Worm (Caenorhabditis elegans) whole organism, young adult: ENCODE measurements around the gene str-204.

ENCODE experiments used
- B0261.1 ChIP-seq: sonication (generic microtip); optimal IDR thresholded peaks from 2 replicates; lab custom pipeline; 2016; ENCODE audit warnings: mild to moderate bottlenecking, missing genetic modification characterization, moderate library complexity, missing compliant biosample characterization
- F23B12.7 ChIP-seq: sonication (generic microtip); optimal IDR thresholded peaks from 2 replicates; lab custom pipeline; 2017; ENCODE audit warnings: missing genetic modification characterization, mild to moderate bottlenecking, missing compliant biosample characterization, antibody characterized with exemption, moderate library complexity; ENCODE audit not compliant: insufficient read depth
- F33H1.4 ChIP-seq: fragments of 200-800 bp; sonication (Bioruptor generic); IDR thresholded peaks from 2 replicates; pipeline ENCODE4 v1.3.6; 2022; ENCODE audit warnings: missing genetic modification reagents, missing genetic modification characterization, missing compliant biosample characterization
- F52B5.7 ChIP-seq: sonication (generic microtip); optimal IDR thresholded peaks from 2 replicates; lab custom pipeline; 2016; ENCODE audit warnings: mild to moderate bottlenecking, missing genetic modification characterization, missing compliant biosample characterization
- F57C9.4 ChIP-seq: sonication (generic microtip); optimal IDR thresholded peaks from 2 replicates; lab custom pipeline; 2017; ENCODE audit warnings: mild to moderate bottlenecking, missing genetic modification characterization, missing compliant biosample characterization
- Y53G8AR.9 ChIP-seq: fragments of 200-800 bp; sonication (Bioruptor generic); conservative IDR thresholded peaks from 2 replicates; pipeline ENCODE4 v1.3.6; 2022; ENCODE audit warnings: missing genetic modification reagents, missing genetic modification characterization, missing compliant biosample characterization
- aptf-2 ChIP-seq: fragments of 200-800 bp; sonication (Bioruptor generic); conservative IDR thresholded peaks from 2 replicates; pipeline ENCODE4 v1.3.6; 2022; ENCODE audit warnings: missing genetic modification reagents, missing genetic modification characterization, missing compliant biosample characterization
- attf-5 ChIP-seq: fragments of 200-800 bp; sonication (Bioruptor generic); optimal IDR thresholded peaks from 2 replicates; lab custom pipeline; 2018; ENCODE audit warnings: mild to moderate bottlenecking, missing genetic modification characterization, missing compliant biosample characterization
- bed-1 ChIP-seq: fragments of 200-800 bp; sonication (Bioruptor generic); IDR thresholded peaks from 2 replicates; pipeline ENCODE4 v1.3.6; 2022; ENCODE audit warnings: missing genetic modification reagents, missing genetic modification characterization, missing compliant biosample characterization
- ccch-3 ChIP-seq: fragments of 200-800 bp; sonication (Bioruptor generic); optimal IDR thresholded peaks from 2 replicates; lab custom pipeline; 2018; ENCODE audit warnings: mild to moderate bottlenecking, missing genetic modification characterization, missing compliant biosample characterization
- ceh-27 ChIP-seq: fragments of 200-800 bp; sonication (Bioruptor generic); optimal IDR thresholded peaks from 2 replicates; lab custom pipeline; 2018; ENCODE audit warnings: mild to moderate bottlenecking, missing genetic modification characterization, moderate library complexity, missing compliant biosample characterization
- ceh-58 ChIP-seq: fragments of 200-800 bp; sonication (Bioruptor generic); IDR thresholded peaks from 2 replicates; pipeline ENCODE4 v1.3.6; 2022; ENCODE audit warnings: missing genetic modification characterization, missing compliant biosample characterization
- chd-7 ChIP-seq: sonication (generic microtip); optimal IDR thresholded peaks from 2 replicates; lab custom pipeline; 2016; ENCODE audit warnings: mild to moderate bottlenecking, missing genetic modification characterization, moderate library complexity, missing compliant biosample characterization
- dox-1 ChIP-seq: fragments of 200-800 bp; sonication (Bioruptor generic); IDR thresholded peaks from 2 replicates; pipeline ENCODE4 v1.3.6; 2022; ENCODE audit warnings: missing genetic modification reagents, missing genetic modification characterization, missing compliant biosample characterization
- efl-1 ChIP-seq: fragments of 150-350 bp; optimal IDR thresholded peaks from 2 replicates; lab custom pipeline; 2014; ENCODE audit warnings: missing biosample characterization, missing genetic modification reagents, missing genetic modification characterization
- egl-18 ChIP-seq: fragments of 200-800 bp; sonication (Bioruptor generic); IDR thresholded peaks from 2 replicates; pipeline ENCODE4 v1.3.6; 2022; ENCODE audit warnings: missing genetic modification reagents, missing genetic modification characterization, missing compliant biosample characterization
- ekl-4 ChIP-seq: fragments of 200-800 bp; sonication (Bioruptor generic); IDR thresholded peaks from 2 replicates; pipeline ENCODE4 v1.3.6; 2022; ENCODE audit warnings: missing genetic modification reagents, missing genetic modification characterization, missing compliant biosample characterization
- fkh-3 ChIP-seq: sonication (generic microtip); optimal IDR thresholded peaks from 2 replicates; lab custom pipeline; 2016; ENCODE audit warnings: mild to moderate bottlenecking, missing genetic modification characterization, missing compliant biosample characterization
- hlh-12 ChIP-seq: sonication (generic microtip); optimal IDR thresholded peaks from 2 replicates; lab custom pipeline; 2016; ENCODE audit warnings: missing genetic modification characterization, missing compliant biosample characterization
- hmg-20 ChIP-seq: fragments of 200-800 bp; sonication (Bioruptor generic); IDR thresholded peaks from 2 replicates; pipeline ENCODE4 v1.3.6; 2022; ENCODE audit warnings: missing genetic modification reagents, missing genetic modification characterization, missing compliant biosample characterization
- hrde-1 ChIP-seq: sonication (generic microtip); optimal IDR thresholded peaks from 2 replicates; lab custom pipeline; 2016; ENCODE audit warnings: missing genetic modification characterization, mild to moderate bottlenecking, missing compliant biosample characterization, moderate library complexity, missing genotype, missing genetic modification reagents, borderline replicate concordance
- let-526 ChIP-seq: fragments of 200-800 bp; sonication (Bioruptor generic); IDR thresholded peaks from 2 replicates; pipeline ENCODE4 v1.3.6; 2022; ENCODE audit warnings: missing genetic modification reagents, missing genetic modification characterization, missing compliant biosample characterization
- let-607 ChIP-seq, 2 experiments: fragments of 200-800 bp in 1 of 2; sonication (Bioruptor generic) in 1 of 2; sonication (generic microtip) in 1 of 2; optimal IDR thresholded peaks; 2 replicates each; lab custom pipeline; 2016 to 2018; ENCODE audit warnings: mild to moderate bottlenecking in 2 of 2, missing compliant biosample characterization in 2 of 2, missing genetic modification characterization in 2 of 2, moderate library complexity in 2 of 2, missing genotype in 1 of 2
- lin-35 ChIP-seq, 3 experiments: fragments of 150-350 bp in 2 of 3; sonication (generic microtip) in 1 of 3; optimal IDR thresholded peaks; 2 replicates each; lab custom pipeline; 2014 to 2018; ENCODE audit warnings: missing biosample characterization in 3 of 3, missing genetic modification characterization in 3 of 3, missing genetic modification reagents in 3 of 3
- lin-54 ChIP-seq: fragments of 200-800 bp; sonication (Bioruptor generic); optimal IDR thresholded peaks from 2 replicates; lab custom pipeline; 2018; ENCODE audit warnings: mild to moderate bottlenecking, missing genetic modification characterization, missing compliant biosample characterization
- lsl-1 ChIP-seq: fragments of 200-800 bp; sonication (Bioruptor generic); optimal IDR thresholded peaks from 2 replicates; lab custom pipeline; 2018; ENCODE audit warnings: mild to moderate bottlenecking, missing genetic modification characterization, moderate library complexity, missing compliant biosample characterization
- lsy-27 ChIP-seq: sonication (generic microtip); optimal IDR thresholded peaks from 2 replicates; lab custom pipeline; 2017; ENCODE audit warnings: missing genetic modification characterization, mild to moderate bottlenecking, missing compliant biosample characterization, antibody characterized with exemption, missing genotype, borderline replicate concordance; ENCODE audit not compliant: insufficient read depth
- madf-3 ChIP-seq: fragments of 200-800 bp; sonication (Bioruptor generic); IDR thresholded peaks from 2 replicates; pipeline ENCODE4 v1.3.6; 2022; ENCODE audit warnings: missing genetic modification reagents, missing genetic modification characterization, missing compliant biosample characterization
- madf-6 ChIP-seq: fragments of 200-800 bp; sonication (Bioruptor generic); IDR thresholded peaks from 2 replicates; pipeline ENCODE4 v1.3.6; 2022; ENCODE audit warnings: missing genetic modification reagents, missing genetic modification characterization, missing compliant biosample characterization
- mes-4 ChIP-seq: sonication (generic microtip); optimal IDR thresholded peaks from 2 replicates; lab custom pipeline; 2016; ENCODE audit warnings: missing genotype, missing genetic modification characterization, missing compliant biosample characterization
- mxl-1 ChIP-seq: sonication (generic microtip); optimal IDR thresholded peaks from 2 replicates; lab custom pipeline; 2016; ENCODE audit warnings: missing genetic modification characterization, missing compliant biosample characterization
- nhr-179 ChIP-seq: sonication (generic microtip); optimal IDR thresholded peaks from 2 replicates; lab custom pipeline; 2016; ENCODE audit warnings: mild to moderate bottlenecking, missing genetic modification characterization, missing compliant biosample characterization
- pha-4 ChIP-seq: fragments of 150-350 bp; sonication (generic microtip); optimal IDR thresholded peaks from 2 replicates; lab custom pipeline; 2014; ENCODE audit warnings: missing biosample characterization, missing genetic modification reagents, missing genetic modification characterization
- snpc-1.3 ChIP-seq: sonication (generic microtip); optimal IDR thresholded peaks from 2 replicates; lab custom pipeline; 2017; ENCODE audit warnings: missing genetic modification characterization, mild to moderate bottlenecking, missing compliant biosample characterization, antibody characterized with exemption, moderate library complexity, missing genotype, missing genetic modification reagents; ENCODE audit not compliant: insufficient read depth
- snpc-4 ChIP-seq, 5 experiments: fragments of 150-350 bp in 1 of 5; sonication (generic microtip) in 4 of 5; optimal IDR thresholded peaks; 2 replicates each; lab custom pipeline; 2014 to 2018; ENCODE audit warnings: missing genetic modification characterization in 5 of 5, missing biosample characterization in 3 of 5, antibody characterized with exemption in 2 of 5, mild to moderate bottlenecking in 2 of 5, missing compliant biosample characterization in 2 of 5, missing genotype in 2 of 5, moderate library complexity in 2 of 5, missing genetic modification reagents in 1 of 5
- tbp1 ChIP-seq: fragments of 200-800 bp; sonication (Bioruptor generic); optimal IDR thresholded peaks from 2 replicates; lab custom pipeline; 2018; ENCODE audit warnings: mild to moderate bottlenecking, missing genetic modification characterization, missing compliant biosample characterization
- tlf-1 ChIP-seq: fragments of 200-800 bp; sonication (Bioruptor generic); optimal IDR thresholded peaks from 2 replicates; lab custom pipeline; 2018; ENCODE audit warnings: mild to moderate bottlenecking, missing genetic modification characterization, missing compliant biosample characterization
- zfh-2 ChIP-seq: fragments of 200-800 bp; sonication (Bioruptor generic); conservative IDR thresholded peaks from 2 replicates; pipeline ENCODE4 v1.3.6; 2022; ENCODE audit warnings: missing genetic modification reagents, missing genetic modification characterization, missing compliant biosample characterization
- zim-3 ChIP-seq: sonication (generic microtip); optimal IDR thresholded peaks from 2 replicates; lab custom pipeline; 2017; ENCODE audit warnings: mild to moderate bottlenecking, missing genetic modification characterization, moderate library complexity, missing compliant biosample characterization
- ztf-22 ChIP-seq: fragments of 200-800 bp; sonication (Bioruptor generic); optimal IDR thresholded peaks from 2 replicates; lab custom pipeline; 2018; ENCODE audit warnings: mild to moderate bottlenecking, missing genetic modification characterization, moderate library complexity, missing compliant biosample characterization

Gene str-204

DNA sequence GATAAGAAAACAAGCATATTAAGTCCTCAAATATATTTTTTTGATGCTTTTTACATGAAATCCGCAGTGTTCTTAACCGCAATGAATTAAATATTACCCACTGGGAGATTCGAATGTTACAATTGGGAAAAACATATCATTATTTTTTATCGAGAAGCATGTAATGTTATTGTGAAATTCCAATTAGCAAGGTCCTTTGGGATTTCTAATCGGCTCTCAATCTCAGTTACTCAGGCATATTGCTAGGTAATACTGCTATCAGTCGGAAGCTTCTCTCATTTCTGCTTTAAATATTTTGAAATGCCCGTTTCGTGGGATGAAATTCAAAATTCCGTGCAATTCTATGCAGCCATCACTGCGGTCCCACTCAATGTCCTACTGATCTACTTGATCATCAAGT, at the start of gene str-204:
Gene str-204, plus strand, starts transcription at position 301 of the 400 bp plus-strand sequence.
- TF ChIP-seq attf-5 (GFP tag; lab: Kevin White, UChicago): no peak
- TF ChIP-seq F57C9.4: no peak
- TF ChIP-seq F52B5.7 (tag; lab: Kevin White, UChicago): no peak
- TF ChIP-seq pha-4: no peak
- no peak for TF ChIP-seq let-526 (GFP tag; lab: Robert Waterston, UW)
- no peak for TF ChIP-seq hrde-1 (tag; lab: Kevin White, UChicago)
- no peak for TF ChIP-seq ceh-58
- TF ChIP-seq zfh-2 (GFP tag; lab: Robert Waterston, UW): no peak
- no peak for TF ChIP-seq lsl-1 (GFP tag; lab: Kevin White, UChicago)
- TF ChIP-seq nhr-179 (tag; lab: Kevin White, UChicago): no peak
- no peak for TF ChIP-seq hmg-20 (GFP tag; lab: Robert Waterston, UW)
- no peak for TF ChIP-seq let-607 (tag; optimal IDR thresholded peaks at IDR 0.05; lab: Kevin White, UChicago)

DNA sequence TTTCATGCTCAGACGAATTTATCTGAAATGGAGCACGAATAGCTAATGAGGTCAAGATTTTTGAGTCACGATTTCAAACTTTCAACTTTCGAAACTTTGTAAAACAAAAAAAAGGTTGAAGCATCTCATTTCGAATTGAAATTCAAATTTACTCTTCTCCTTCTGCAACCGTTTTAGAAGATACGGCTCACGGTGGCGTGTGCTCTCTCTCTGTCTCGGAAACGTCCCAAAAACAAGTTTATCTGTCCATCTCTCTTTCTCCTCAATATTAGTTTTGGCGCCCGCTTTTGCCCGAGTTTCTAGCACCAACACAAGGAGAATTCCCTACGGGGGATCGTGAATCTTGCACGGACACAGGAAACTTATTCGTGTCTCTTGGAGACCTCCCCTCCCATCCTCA, 49.1 kb upstream of the str-204 start:
- no peak for TF ChIP-seq tlf-1 (GFP tag; lab: Kevin White, UChicago)
- no peak for TF ChIP-seq mxl-1
- TF ChIP-seq egl-18 (GFP tag; lab: Robert Waterston, UW): no peak
- TF ChIP-seq ekl-4 (GFP tag; lab: Robert Waterston, UW): no peak
- no peak for TF ChIP-seq dox-1
- TF ChIP-seq zim-3: no peak
- TF ChIP-seq efl-1 (GFP tag; lab: Kevin White, UChicago): no peak
- no peak for TF ChIP-seq hlh-12 (tag; lab: Kevin White, UChicago)
- no peak for TF ChIP-seq lin-54 (GFP tag; lab: Kevin White, UChicago)
- no peak for TF ChIP-seq snpc-1.3 (tag; lab: Kevin White, UChicago)

DNA sequence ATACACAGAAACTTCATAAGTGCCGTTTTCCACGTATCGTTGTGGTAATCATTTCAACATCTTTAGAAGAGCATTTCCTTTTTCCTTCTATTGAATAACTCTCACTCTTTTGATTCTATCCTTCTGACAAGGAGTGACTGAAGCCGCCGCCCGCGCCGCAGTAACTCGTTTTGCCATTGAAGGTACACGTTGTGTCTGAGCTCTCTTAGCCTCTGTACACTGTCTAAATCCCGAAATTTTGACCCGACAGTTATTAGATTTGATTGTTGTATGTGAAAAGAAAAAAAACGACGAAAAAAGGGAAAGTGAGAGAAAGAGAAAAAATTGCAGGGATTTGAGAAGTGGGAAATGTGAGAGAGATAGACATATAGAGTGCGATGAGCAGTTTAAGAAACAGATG, 48.2 kb upstream of the str-204 start:
- TF ChIP-seq snpc-4 (GFP tag; optimal IDR thresholded peaks at IDR 0.05; lab: Kevin White, UChicago): no peak
- TF ChIP-seq snpc-4 (tag; optimal IDR thresholded peaks at IDR 0.05; lab: Kevin White, UChicago): no peak
- no peak for TF ChIP-seq pha-4
- no peak for TF ChIP-seq lsy-27 (tag; lab: Kevin White, UChicago)
- TF ChIP-seq madf-6 (GFP tag; lab: Robert Waterston, UW): no peak
- TF ChIP-seq lin-35 (GFP tag; optimal IDR thresholded peaks at IDR 0.05; lab: Kevin White, UChicago): no peak

DNA sequence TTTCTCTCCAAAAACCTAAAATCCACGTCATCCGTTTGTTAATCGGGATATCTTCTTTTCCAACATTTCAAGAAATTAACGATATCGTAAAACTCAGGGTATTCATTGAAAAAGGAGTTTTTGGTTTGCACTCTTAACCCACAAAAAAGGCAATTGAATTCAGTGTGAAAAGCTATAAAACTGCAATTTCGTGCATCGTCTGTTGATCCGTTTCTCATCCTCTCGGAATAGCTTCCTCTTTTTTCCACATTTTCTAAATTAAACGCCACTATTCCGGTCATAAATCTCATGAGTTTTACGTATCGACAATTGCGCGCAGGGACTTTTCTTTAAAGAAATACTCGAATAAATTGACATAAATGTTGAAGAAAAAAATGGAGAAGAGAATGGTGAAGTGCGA, 47.3 kb upstream of the str-204 start:
- TF ChIP-seq ceh-27: peak; percentile 45
- no peak for TF ChIP-seq Y53G8AR.9
- TF ChIP-seq, all 124 proteins: peak for 1

DNA sequence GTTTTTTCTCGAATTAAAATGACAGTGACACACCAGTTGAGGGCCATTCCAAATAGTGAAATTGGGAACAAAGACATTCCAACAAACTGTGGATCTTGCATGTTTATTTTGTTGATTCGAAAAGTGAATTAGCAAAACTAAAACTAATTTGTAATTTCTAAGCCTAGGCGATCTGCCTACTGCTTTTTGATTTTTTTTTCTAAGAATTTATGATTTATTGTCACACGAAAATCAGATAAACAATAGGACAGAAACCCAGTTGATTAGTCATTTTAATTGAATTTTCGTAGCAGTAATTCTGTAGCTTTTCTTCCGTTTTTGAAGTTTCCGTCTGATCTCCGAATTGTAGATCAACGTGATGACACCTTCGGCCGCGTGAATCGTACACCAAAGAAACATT, 40.7 kb upstream of the str-204 start, which contains the start of gene srx-33:
Gene srx-33, minus strand, starts transcription at position 101 of the 400 bp plus-strand sequence.
- TF ChIP-seq ztf-22 (no peak), F23B12.7 (tag; lab: Kevin White, UChicago) (no peak), egl-18 (GFP tag; lab: Robert Waterston, UW) (no peak), snpc-4 (GFP tag; optimal IDR thresholded peaks at IDR 0.05; lab: Kevin White, UChicago) (no peak), snpc-4 (tag; optimal IDR thresholded peaks at IDR 0.05; lab: Kevin White, UChicago) (no peak), madf-3 (no peak), nhr-179 (tag; lab: Kevin White, UChicago) (no peak), ccch-3 (GFP tag; lab: Kevin White, UChicago) (no peak), let-526 (GFP tag; lab: Robert Waterston, UW) (no peak), tbp1 (GFP tag; lab: Kevin White, UChicago) (no peak), chd-7 (tag; lab: Kevin White, UChicago) (no peak), fkh-3 (no peak), bed-1 (GFP tag; lab: Robert Waterston, UW) (no peak), mes-4 (tag; lab: Kevin White, UChicago) (no peak), F33H1.4 (GFP tag; lab: Robert Waterston, UW) (no peak), aptf-2 (no peak), B0261.1 (tag; lab: Kevin White, UChicago) (no peak)
- TF ChIP-seq, all 124 proteins: peak for 0
